Fruit fly (Drosophila melanogaster) whole organism, pupa: Measurements from ENCODE around the gene Dhod.
A peak's percentile ranks its signal among the peaks of the same experiment; 100 is the strongest.

ENCODE experiments used
- CG12605 ChIP-seq: fragments of 200-800 bp; sonication (Bioruptor generic); IDR thresholded peaks from 2 replicates; pipeline ENCODE4 v1.3.6; 2022; ENCODE audit warnings: missing biosample characterization, missing genetic modification characterization
- CG13204 ChIP-seq: fragments of 200-800 bp; sonication (Bioruptor generic); optimal IDR thresholded peaks from 2 replicates; lab custom pipeline; 2018; ENCODE audit warnings: missing biosample characterization, mild to moderate bottlenecking, missing genetic modification characterization, moderate library complexity
- CG15710 ChIP-seq: fragments of 200-800 bp; sonication (Bioruptor generic); optimal IDR thresholded peaks from 2 replicates; lab custom pipeline; 2018; ENCODE audit warnings: missing biosample characterization, mild to moderate bottlenecking, missing genetic modification characterization, moderate library complexity
- CG17806 ChIP-seq: fragments of 200-800 bp; sonication (Bioruptor generic); optimal IDR thresholded peaks from 2 replicates; lab custom pipeline; 2018; ENCODE audit warnings: missing biosample characterization, mild to moderate bottlenecking, missing genetic modification characterization, moderate library complexity
- CG9948 ChIP-seq: fragments of 200-800 bp; sonication (Bioruptor generic); optimal IDR thresholded peaks from 2 replicates; lab custom pipeline; 2018; ENCODE audit warnings: missing biosample characterization, mild to moderate bottlenecking, missing genetic modification characterization, moderate library complexity
- EcR ChIP-seq: fragments of 200-800 bp; sonication (Bioruptor generic); optimal IDR thresholded peaks from 3 replicates; lab custom pipeline; 2019; ENCODE audit warnings: missing biosample characterization, missing genetic modification characterization, mild to moderate bottlenecking, moderate library complexity, missing genetic modification reagents
- Ets98B ChIP-seq: fragments of 200-800 bp; sonication (Bioruptor generic); IDR thresholded peaks from 2 replicates; pipeline ENCODE4 v1.3.6; 2022; ENCODE audit warnings: missing biosample characterization, missing genetic modification characterization
- Pif1B ChIP-seq: fragments of 200-800 bp; sonication (Bioruptor generic); optimal IDR thresholded peaks from 3 replicates; lab custom pipeline; 2016; ENCODE audit warnings: missing biosample characterization, missing genetic modification characterization
- Snoo ChIP-seq: fragments of 200-800 bp; sonication (Bioruptor generic); optimal IDR thresholded peaks from 3 replicates; lab custom pipeline; 2017; ENCODE audit warnings: missing biosample characterization, mild to moderate bottlenecking, missing genetic modification characterization, inconsistent platforms
- fd96Ca ChIP-seq: fragments of 200-800 bp; sonication (Bioruptor generic); IDR thresholded peaks from 3 replicates; pipeline ENCODE4 v1.3.6; 2022; ENCODE audit warnings: missing biosample characterization, missing genetic modification characterization
- gl ChIP-seq: fragments of 200-800 bp; sonication (Bioruptor generic); optimal IDR thresholded peaks from 2 replicates; lab custom pipeline; 2018; ENCODE audit warnings: missing biosample characterization, mild to moderate bottlenecking, missing genetic modification characterization

DNA sequence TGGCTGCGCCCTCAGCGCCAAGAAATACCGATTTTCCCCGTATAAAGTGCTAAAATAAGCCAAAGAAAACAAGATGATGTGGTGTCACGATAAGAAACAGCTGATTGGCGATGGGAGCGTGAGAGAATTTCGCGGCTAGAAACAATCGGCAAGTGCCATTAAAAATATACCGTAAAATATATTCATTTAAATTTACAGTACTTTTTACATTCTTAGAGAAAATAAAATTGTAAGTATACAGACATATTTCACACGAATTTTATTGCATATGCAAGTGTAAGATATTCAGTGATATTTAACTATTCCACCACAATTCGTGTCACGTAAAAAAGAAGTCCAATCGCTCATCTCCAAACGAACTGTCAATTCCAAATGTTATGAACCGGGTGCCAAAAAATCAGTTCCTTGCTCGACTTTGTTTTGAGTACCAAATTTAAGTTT lies 23.9 kb upstream of the Dhod start, which contains the start of the genes Unc50, CG11755 and CG8043:
- TF ChIP-seq EcR (no peak), CG15710 (peak; percentile 66), gl (tag; lab: Kevin White, UChicago) (no peak), Pif1B (GFP tag; lab: Kevin White, UChicago) (peak; percentile 62), Ets98B (GFP tag; lab: Robert Waterston, UW) (peak; percentile 51), Snoo (tag; lab: Kevin White, UChicago) (peak; percentile 59), fd96Ca (peak; percentile 73), CG17806 (tag; lab: Kevin White, UChicago) (no peak), CG12605 (no peak), CG9948 (tag; lab: Kevin White, UChicago) (peak; percentile 67), CG13204 (GFP tag; lab: Kevin White, UChicago) (no peak)
